Fruit fly (Drosophila melanogaster) whole organism, embryonic: Measurements from ENCODE around the gene nerfin-2.

Source experiments
- Ada2b ChIP-seq: fragments of 200-800 bp; sonication (Bioruptor generic); IDR thresholded peaks from 2 replicates; pipeline ENCODE4 v1.3.6; 2022; ENCODE audit warnings: missing biosample characterization, missing genetic modification characterization
- Atf-2 ChIP-seq: fragments of 200-800 bp; sonication (Bioruptor generic); optimal IDR thresholded peaks from 2 replicates; lab custom pipeline; 2016; ENCODE audit warnings: missing biosample characterization, missing genetic modification characterization
- CG10462 ChIP-seq: fragments of 200-800 bp; sonication (Bioruptor generic); optimal IDR thresholded peaks from 2 replicates; lab custom pipeline; 2016; ENCODE audit warnings: missing biosample characterization, missing genetic modification characterization
- CG10654 ChIP-seq: fragments of 200-800 bp; sonication (Bioruptor generic); optimal IDR thresholded peaks from 2 replicates; lab custom pipeline; 2016; ENCODE audit warnings: missing biosample characterization, missing genetic modification characterization
- CG12299 ChIP-seq: fragments of 200-800 bp; sonication (Bioruptor generic); optimal IDR thresholded peaks from 2 replicates; lab custom pipeline; 2018; ENCODE audit warnings: missing biosample characterization, mild to moderate bottlenecking, missing genetic modification characterization
- CG13123 ChIP-seq: fragments of 200-800 bp; sonication (Bioruptor generic); optimal IDR thresholded peaks from 2 replicates; lab custom pipeline; 2016; ENCODE audit warnings: missing biosample characterization, missing genetic modification characterization
- CG17568 ChIP-seq: fragments of 200-800 bp; sonication (Bioruptor generic); optimal IDR thresholded peaks from 2 replicates; lab custom pipeline; 2018; ENCODE audit warnings: missing biosample characterization, mild to moderate bottlenecking, missing genetic modification characterization, moderate library complexity
- CG18599 ChIP-seq: fragments of 200-800 bp; sonication (Bioruptor generic); optimal IDR thresholded peaks from 3 replicates; lab custom pipeline; 2017; ENCODE audit warnings: missing biosample characterization, missing genetic modification characterization, mild to moderate bottlenecking, moderate library complexity, missing genetic modification reagents
- CG2129 ChIP-seq: fragments of 200-800 bp; sonication (Bioruptor generic); IDR thresholded peaks from 2 replicates; pipeline ENCODE4 v1.3.6; 2022; ENCODE audit warnings: missing biosample characterization, missing genetic modification characterization; ENCODE audit not compliant: partially characterized antibody
- CG2202 ChIP-seq: fragments of 200-800 bp; sonication (Bioruptor generic); optimal IDR thresholded peaks from 2 replicates; lab custom pipeline; 2018; ENCODE audit warnings: missing biosample characterization, mild to moderate bottlenecking, missing genetic modification characterization
- CG30020 ChIP-seq: fragments of 200-800 bp; optimal IDR thresholded peaks from 2 replicates; lab custom pipeline; 2019; ENCODE audit warnings: missing biosample characterization, mild to moderate bottlenecking, missing genetic modification characterization, moderate library complexity
- CG3163 ChIP-seq: fragments of 200-800 bp; sonication (Bioruptor generic); optimal IDR thresholded peaks from 3 replicates; lab custom pipeline; 2016; ENCODE audit warnings: missing biosample characterization, missing genetic modification characterization
- CG33213 ChIP-seq: fragments of 200-800 bp; sonication (Bioruptor generic); optimal IDR thresholded peaks from 3 replicates; lab custom pipeline; 2016; ENCODE audit warnings: missing biosample characterization, missing genetic modification characterization
- CG43689 ChIP-seq: fragments of 200-800 bp; sonication (Bioruptor generic); IDR thresholded peaks from 2 replicates; pipeline ENCODE4 v1.3.6; 2022; ENCODE audit warnings: missing biosample characterization, missing genetic modification characterization
- CG4424 ChIP-seq: fragments of 200-800 bp; sonication (Bioruptor generic); optimal IDR thresholded peaks from 3 replicates; lab custom pipeline; 2016; ENCODE audit warnings: missing biosample characterization, missing genetic modification characterization
- CG6689 ChIP-seq: fragments of 200-800 bp; sonication (Bioruptor generic); IDR thresholded peaks from 2 replicates; pipeline ENCODE4 v1.3.6; 2022; ENCODE audit warnings: missing biosample characterization, missing genetic modification characterization
- CG8089 ChIP-seq: fragments of 200-800 bp; sonication (Bioruptor generic); optimal IDR thresholded peaks from 3 replicates; lab custom pipeline; 2016; ENCODE audit warnings: missing biosample characterization, missing genetic modification characterization
- CG8359 ChIP-seq: fragments of 200-800 bp; sonication (Bioruptor generic); optimal IDR thresholded peaks from 2 replicates; lab custom pipeline; 2017; ENCODE audit warnings: missing biosample characterization, mild to moderate bottlenecking, missing genetic modification characterization, borderline replicate concordance
- CG8765 ChIP-seq: fragments of 200-800 bp; sonication (Bioruptor generic); IDR thresholded peaks from 2 replicates; pipeline ENCODE4 v1.3.6; 2022; ENCODE audit warnings: missing biosample characterization, missing genetic modification characterization
- CoRest ChIP-seq: fragments of 200-800 bp; sonication (Bioruptor generic); optimal IDR thresholded peaks from 3 replicates; lab custom pipeline; 2018; ENCODE audit warnings: missing biosample characterization, mild to moderate bottlenecking, missing genetic modification characterization, moderate library complexity
- CrebB ChIP-seq: fragments of 200-800 bp; sonication (Bioruptor generic); optimal IDR thresholded peaks from 3 replicates; lab custom pipeline; 2018; ENCODE audit warnings: missing biosample characterization, mild to moderate bottlenecking, missing genetic modification characterization
- Deaf1 ChIP-seq: fragments of 200-800 bp; optimal IDR thresholded peaks from 3 replicates; lab custom pipeline; 2019; ENCODE audit warnings: missing biosample characterization, mild to moderate bottlenecking, missing genetic modification characterization, moderate library complexity
- Dref ChIP-seq: fragments of 200-800 bp; sonication (Bioruptor generic); IDR thresholded peaks from 2 replicates; pipeline ENCODE4 v1.3.6; 2022; ENCODE audit warnings: missing biosample characterization, missing genetic modification characterization
- H15 ChIP-seq: fragments of 200-800 bp; sonication (Bioruptor generic); IDR thresholded peaks from 3 replicates; pipeline ENCODE4 v1.3.6; 2022; ENCODE audit warnings: missing biosample characterization, missing genetic modification characterization
- HHEX ChIP-seq: fragments of 200-800 bp; sonication (Bioruptor generic); optimal IDR thresholded peaks from 3 replicates; lab custom pipeline; 2017; ENCODE audit warnings: missing biosample characterization, mild to moderate bottlenecking, missing genetic modification characterization, missing genetic modification reagents
- Hsf ChIP-seq: fragments of 200-800 bp; sonication (Bioruptor generic); optimal IDR thresholded peaks from 3 replicates; lab custom pipeline; 2016; ENCODE audit warnings: missing biosample characterization, missing genetic modification characterization
- Lpt ChIP-seq: fragments of >200 bp; optimal IDR thresholded peaks from 2 replicates; lab custom pipeline; 2018; ENCODE audit warnings: missing biosample characterization, missing genetic modification characterization
- Mes4 ChIP-seq: fragments of 200-800 bp; sonication (Bioruptor generic); optimal IDR thresholded peaks from 2 replicates; lab custom pipeline; 2016; ENCODE audit warnings: missing biosample characterization, missing genetic modification characterization
- Neu2 ChIP-seq: fragments of 200-800 bp; sonication (Bioruptor generic); optimal IDR thresholded peaks from 3 replicates; lab custom pipeline; 2016; ENCODE audit warnings: missing biosample characterization, missing genetic modification characterization, borderline replicate concordance
- Oaz ChIP-seq: fragments of 200-800 bp; sonication (Bioruptor generic); IDR thresholded peaks from 2 replicates; pipeline ENCODE4 v1.3.6; 2022; ENCODE audit warnings: missing biosample characterization, missing genetic modification characterization
- Sox100B ChIP-seq: fragments of 200-800 bp; sonication (Bioruptor generic); optimal IDR thresholded peaks from 3 replicates; lab custom pipeline; 2018; ENCODE audit warnings: missing biosample characterization, mild to moderate bottlenecking, missing genetic modification characterization
- Vsx1 ChIP-seq: fragments of 200-800 bp; sonication (Bioruptor generic); optimal IDR thresholded peaks from 2 replicates; lab custom pipeline; 2017; ENCODE audit warnings: missing biosample characterization, mild to moderate bottlenecking, missing genetic modification characterization, missing genetic modification reagents
- ato ChIP-seq: fragments of 200-800 bp; sonication (Bioruptor generic); IDR thresholded peaks from 2 replicates; pipeline ENCODE4 v1.3.6; 2022; ENCODE audit warnings: missing biosample characterization, missing genetic modification characterization; ENCODE audit not compliant: partially characterized antibody
- br ChIP-seq: fragments of >200 bp; optimal IDR thresholded peaks from 2 replicates; lab custom pipeline; 2017
- cato ChIP-seq: fragments of 200-800 bp; sonication (Bioruptor generic); optimal IDR thresholded peaks from 2 replicates; lab custom pipeline; 2016; ENCODE audit warnings: missing biosample characterization, missing genetic modification characterization, borderline replicate concordance
- croc ChIP-seq: fragments of 200-800 bp; sonication (Bioruptor generic); conservative IDR thresholded peaks from 3 replicates; pipeline ENCODE4 v1.3.6; 2022; ENCODE audit warnings: missing biosample characterization, missing genetic modification characterization
- esg ChIP-seq: fragments of 200-800 bp; sonication (Bioruptor generic); conservative IDR thresholded peaks from 2 replicates; pipeline ENCODE4 v1.3.6; 2022; ENCODE audit warnings: missing biosample characterization, missing genetic modification characterization
- eve ChIP-seq, 2 experiments: fragments of >200 bp; optimal IDR thresholded peaks; 2 replicates each; lab custom pipeline; 2017; ENCODE audit warnings: missing biosample characterization in 2 of 2, missing genetic modification characterization in 2 of 2
- gem ChIP-seq: fragments of 200-800 bp; sonication (Bioruptor generic); optimal IDR thresholded peaks from 2 replicates; lab custom pipeline; 2019; ENCODE audit warnings: missing biosample characterization, mild to moderate bottlenecking, missing genetic modification characterization, moderate library complexity
- grn ChIP-seq: fragments of 200-800 bp; sonication (Bioruptor generic); optimal IDR thresholded peaks from 3 replicates; lab custom pipeline; 2017; ENCODE audit warnings: missing biosample characterization, missing genetic modification characterization
- gt ChIP-seq: fragments of 200-800 bp; sonication (Bioruptor generic); IDR thresholded peaks from 2 replicates; pipeline ENCODE4 v1.3.6; 2022; ENCODE audit warnings: missing biosample characterization, missing genetic modification characterization
- kah ChIP-seq: fragments of 200-800 bp; sonication (Bioruptor generic); optimal IDR thresholded peaks from 2 replicates; lab custom pipeline; 2018; ENCODE audit warnings: missing biosample characterization, mild to moderate bottlenecking, missing genetic modification characterization
- knrl ChIP-seq: fragments of 200-800 bp; sonication (Bioruptor generic); IDR thresholded peaks from 3 replicates; pipeline ENCODE4 v1.3.6; 2022; ENCODE audit warnings: missing biosample characterization, missing genetic modification characterization; ENCODE audit not compliant: partially characterized antibody
- luna ChIP-seq: fragments of 200-800 bp; sonication (Bioruptor generic); optimal IDR thresholded peaks from 2 replicates; lab custom pipeline; 2016; ENCODE audit warnings: missing biosample characterization, missing genetic modification characterization
- sens-2 ChIP-seq: fragments of 200-800 bp; sonication (Bioruptor generic); IDR thresholded peaks from 2 replicates; pipeline ENCODE4 v1.3.6; 2022; ENCODE audit warnings: missing biosample characterization, missing genetic modification characterization
- sna ChIP-seq: fragments of 200-800 bp; sonication (Bioruptor generic); IDR thresholded peaks from 2 replicates; pipeline ENCODE4 v1.3.6; 2022; ENCODE audit warnings: missing biosample characterization, missing genetic modification characterization; ENCODE audit not compliant: partially characterized antibody
- stwl ChIP-seq: fragments of 200-800 bp; sonication (Bioruptor generic); optimal IDR thresholded peaks from 3 replicates; lab custom pipeline; 2018; ENCODE audit warnings: missing biosample characterization, mild to moderate bottlenecking, missing genetic modification characterization, moderate library complexity
- trem ChIP-seq: fragments of 200-800 bp; optimal IDR thresholded peaks from 3 replicates; lab custom pipeline; 2019; ENCODE audit warnings: missing biosample characterization, mild to moderate bottlenecking, missing genetic modification characterization, moderate library complexity
- tx ChIP-seq: fragments of 200-800 bp; sonication (Bioruptor generic); optimal IDR thresholded peaks from 2 replicates; lab custom pipeline; 2016; ENCODE audit warnings: missing biosample characterization, missing genetic modification characterization
- wek ChIP-seq: fragments of 200-800 bp; sonication (Bioruptor generic); optimal IDR thresholded peaks from 3 replicates; lab custom pipeline; 2018; ENCODE audit warnings: missing biosample characterization, mild to moderate bottlenecking, missing genetic modification characterization, moderate library complexity
- zfh2 ChIP-seq: fragments of 200-800 bp; sonication (Bioruptor generic); optimal IDR thresholded peaks from 2 replicates; lab custom pipeline; 2016; ENCODE audit warnings: missing biosample characterization, missing genetic modification characterization

Gene nerfin-2

DNA sequence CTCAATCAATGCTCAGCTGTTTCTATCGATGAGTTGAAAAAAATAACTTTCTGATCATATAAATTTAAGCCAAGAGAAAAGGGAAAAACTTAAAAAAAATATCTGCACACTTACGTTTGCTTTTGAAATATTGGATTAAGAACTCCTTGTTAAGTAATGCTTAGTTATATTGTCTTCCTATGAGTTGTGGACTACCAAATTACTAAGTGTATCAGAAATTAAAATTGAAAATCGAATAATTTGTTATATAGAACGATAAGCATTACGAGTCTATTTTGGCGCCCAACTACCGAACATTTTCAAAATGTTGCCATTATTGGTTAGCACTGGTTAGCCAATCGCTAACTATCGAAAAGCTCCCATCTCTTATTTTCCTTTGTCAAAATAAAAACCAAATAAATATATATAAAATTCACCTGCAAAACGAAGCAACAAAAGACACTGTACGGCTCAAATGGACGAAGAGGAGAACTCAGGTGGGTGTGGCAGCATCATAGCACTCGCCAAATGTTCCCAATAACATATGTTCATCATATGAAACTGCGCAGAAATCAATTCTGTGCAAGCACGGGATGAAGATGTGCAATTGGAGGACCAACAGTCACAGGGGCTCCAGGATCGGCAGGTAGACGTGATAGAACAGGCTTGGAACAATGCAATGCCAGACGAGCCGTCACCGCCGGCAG is 21.9 kb upstream of the nerfin-2 start, which contains the start of gene ohgt (continued):
- TF ChIP-seq CG12299 (tag; lab: Kevin White, UChicago) (no peak), eve (GFP tag; optimal IDR thresholded peaks at IDR 0.05; lab: Kevin White, UChicago) (no peak), CG30020 (peak; percentile 41), CG8359 (GFP tag; lab: Kevin White, UChicago) (no peak), Deaf1 (tag; lab: Kevin White, UChicago) (no peak), H15 (GFP tag; lab: Robert Waterston, UW) (no peak), CrebB (tag; lab: Kevin White, UChicago) (no peak), Lpt (GFP tag; lab: Kevin White, UChicago) (no peak), CoRest (tag; lab: Kevin White, UChicago) (peak; percentile 47), CG13123 (GFP tag; lab: Kevin White, UChicago) (no peak), CG2202 (tag; lab: Kevin White, UChicago) (no peak), Mes4 (GFP tag; lab: Kevin White, UChicago) (no peak), ato (0 out of 2 replicates have a peak, but pooled peaks have one; percentile 41), CG8765 (GFP tag; lab: Robert Waterston, UW) (no peak), CG10654 (no peak), CG10462 (GFP tag; lab: Kevin White, UChicago) (no peak), Sox100B (GFP tag; lab: Kevin White, UChicago) (no peak), Hsf (GFP tag; lab: Kevin White, UChicago) (peak; percentile 1), grn (GFP tag; lab: Kevin White, UChicago) (no peak), gem (no peak), CG43689 (GFP tag; lab: Robert Waterston, UW) (no peak), esg (GFP tag; lab: Robert Waterston, UW) (no peak), croc (GFP tag; lab: Robert Waterston, UW) (no peak), sna (no peak), sens-2 (GFP tag; lab: Robert Waterston, UW) (no peak), trem (tag; lab: Kevin White, UChicago) (peak; percentile 28), cato (GFP tag; lab: Kevin White, UChicago) (no peak), Oaz (GFP tag; lab: Robert Waterston, UW) (no peak), CG6689 (GFP tag; lab: Robert Waterston, UW) (no peak), br (lab: Kevin White, UChicago) (no peak), gt (no peak), Atf-2 (no peak), wek (no peak), CG2129 (GFP tag; lab: Robert Waterston, UW) (no peak), Ada2b (GFP tag; lab: Robert Waterston, UW) (no peak), stwl (tag; lab: Kevin White, UChicago) (no peak), tx (GFP tag; lab: Kevin White, UChicago) (no peak), kah (GFP tag; lab: Kevin White, UChicago) (no peak), HHEX (GFP tag; lab: Kevin White, UChicago) (no peak), CG4424 (GFP tag; lab: Kevin White, UChicago) (no peak), Dref (GFP tag; lab: Robert Waterston, UW) (peak; percentile 70), CG3163 (GFP tag; lab: Kevin White, UChicago) (no peak), CG18599 (GFP tag; lab: Kevin White, UChicago) (no peak), Vsx1 (GFP tag; lab: Kevin White, UChicago) (peak; percentile 38), CG33213 (no peak), zfh2 (GFP tag; lab: Kevin White, UChicago) (no peak), knrl (GFP tag; lab: Robert Waterston, UW) (no peak), CG8089 (GFP tag; lab: Kevin White, UChicago) (no peak), CG17568 (GFP tag; lab: Kevin White, UChicago) (no peak), luna (GFP tag; lab: Kevin White, UChicago) (no peak), Neu2 (no peak)
